Fruit fly (Drosophila melanogaster) whole organism, pupa: Measurements from ENCODE around the gene CheA7a.

Experiments
- CG10348 ChIP-seq: fragments of 200-800 bp; sonication (Bioruptor generic); IDR thresholded peaks from 2 replicates; pipeline ENCODE4 v1.3.6; 2022; ENCODE audit warnings: missing biosample characterization, missing genetic modification characterization
- CG12605 ChIP-seq: fragments of 200-800 bp; sonication (Bioruptor generic); IDR thresholded peaks from 2 replicates; pipeline ENCODE4 v1.3.6; 2022; ENCODE audit warnings: missing biosample characterization, missing genetic modification characterization
- CG13204 ChIP-seq: fragments of 200-800 bp; sonication (Bioruptor generic); optimal IDR thresholded peaks from 2 replicates; lab custom pipeline; 2018; ENCODE audit warnings: missing biosample characterization, mild to moderate bottlenecking, missing genetic modification characterization, moderate library complexity
- CG14655 ChIP-seq: fragments of 200-800 bp; sonication (Bioruptor generic); optimal IDR thresholded peaks from 3 replicates; lab custom pipeline; 2017; ENCODE audit warnings: mild to moderate bottlenecking, missing biosample characterization, missing genetic modification reagents, missing genetic modification characterization
- CG15710 ChIP-seq: fragments of 200-800 bp; sonication (Bioruptor generic); optimal IDR thresholded peaks from 2 replicates; lab custom pipeline; 2018; ENCODE audit warnings: missing biosample characterization, mild to moderate bottlenecking, missing genetic modification characterization, moderate library complexity
- CG17806 ChIP-seq: fragments of 200-800 bp; sonication (Bioruptor generic); optimal IDR thresholded peaks from 2 replicates; lab custom pipeline; 2018; ENCODE audit warnings: missing biosample characterization, mild to moderate bottlenecking, missing genetic modification characterization, moderate library complexity
- CG32121 ChIP-seq: fragments of 200-800 bp; sonication (Bioruptor generic); IDR thresholded peaks from 2 replicates; pipeline ENCODE4 v1.3.6; 2022; ENCODE audit warnings: missing biosample characterization, missing genetic modification characterization
- CG34367 ChIP-seq: fragments of 200-800 bp; sonication (Bioruptor generic); optimal IDR thresholded peaks from 2 replicates; lab custom pipeline; 2018; ENCODE audit warnings: missing biosample characterization, mild to moderate bottlenecking, missing genetic modification characterization
- CG4496 ChIP-seq: fragments of 200-800 bp; sonication (Bioruptor generic); IDR thresholded peaks from 3 replicates; pipeline ENCODE4 v1.3.6; 2022; ENCODE audit warnings: missing biosample characterization, missing genetic modification characterization
- CG8159 ChIP-seq: fragments of 200-800 bp; sonication (Bioruptor generic); optimal IDR thresholded peaks from 3 replicates; lab custom pipeline; 2018; ENCODE audit warnings: missing biosample characterization, mild to moderate bottlenecking, missing genetic modification characterization, moderate library complexity
- CG8301 ChIP-seq: fragments of 200-800 bp; sonication (Bioruptor generic); optimal IDR thresholded peaks from 2 replicates; lab custom pipeline; 2018; ENCODE audit warnings: missing biosample characterization, mild to moderate bottlenecking, missing genetic modification characterization
- CG9948 ChIP-seq: fragments of 200-800 bp; sonication (Bioruptor generic); optimal IDR thresholded peaks from 2 replicates; lab custom pipeline; 2018; ENCODE audit warnings: missing biosample characterization, mild to moderate bottlenecking, missing genetic modification characterization, moderate library complexity
- D1 ChIP-seq: fragments of 200-800 bp; sonication (Bioruptor generic); optimal IDR thresholded peaks from 2 replicates; lab custom pipeline; 2018; ENCODE audit warnings: missing biosample characterization, mild to moderate bottlenecking, missing genetic modification characterization, moderate library complexity
- EcR ChIP-seq: fragments of 200-800 bp; sonication (Bioruptor generic); optimal IDR thresholded peaks from 3 replicates; lab custom pipeline; 2019; ENCODE audit warnings: missing biosample characterization, missing genetic modification characterization, mild to moderate bottlenecking, moderate library complexity, missing genetic modification reagents
- Ets98B ChIP-seq: fragments of 200-800 bp; sonication (Bioruptor generic); IDR thresholded peaks from 2 replicates; pipeline ENCODE4 v1.3.6; 2022; ENCODE audit warnings: missing biosample characterization, missing genetic modification characterization
- Pif1A ChIP-seq: fragments of 200-800 bp; sonication (Bioruptor generic); optimal IDR thresholded peaks from 3 replicates; lab custom pipeline; 2016; ENCODE audit warnings: missing biosample characterization, missing genetic modification characterization
- Pif1B ChIP-seq: fragments of 200-800 bp; sonication (Bioruptor generic); optimal IDR thresholded peaks from 3 replicates; lab custom pipeline; 2016; ENCODE audit warnings: missing biosample characterization, missing genetic modification characterization
- Snoo ChIP-seq: fragments of 200-800 bp; sonication (Bioruptor generic); optimal IDR thresholded peaks from 3 replicates; lab custom pipeline; 2017; ENCODE audit warnings: missing biosample characterization, mild to moderate bottlenecking, missing genetic modification characterization, inconsistent platforms
- fd96Ca ChIP-seq: fragments of 200-800 bp; sonication (Bioruptor generic); IDR thresholded peaks from 3 replicates; pipeline ENCODE4 v1.3.6; 2022; ENCODE audit warnings: missing biosample characterization, missing genetic modification characterization
- gl ChIP-seq: fragments of 200-800 bp; sonication (Bioruptor generic); optimal IDR thresholded peaks from 2 replicates; lab custom pipeline; 2018; ENCODE audit warnings: missing biosample characterization, mild to moderate bottlenecking, missing genetic modification characterization
- rn ChIP-seq: fragments of 200-800 bp; sonication (Bioruptor generic); IDR thresholded peaks from 2 replicates; pipeline ENCODE4 v1.3.6; 2022; ENCODE audit warnings: missing biosample characterization, missing genetic modification characterization

Gene CheA7a

DNA sequence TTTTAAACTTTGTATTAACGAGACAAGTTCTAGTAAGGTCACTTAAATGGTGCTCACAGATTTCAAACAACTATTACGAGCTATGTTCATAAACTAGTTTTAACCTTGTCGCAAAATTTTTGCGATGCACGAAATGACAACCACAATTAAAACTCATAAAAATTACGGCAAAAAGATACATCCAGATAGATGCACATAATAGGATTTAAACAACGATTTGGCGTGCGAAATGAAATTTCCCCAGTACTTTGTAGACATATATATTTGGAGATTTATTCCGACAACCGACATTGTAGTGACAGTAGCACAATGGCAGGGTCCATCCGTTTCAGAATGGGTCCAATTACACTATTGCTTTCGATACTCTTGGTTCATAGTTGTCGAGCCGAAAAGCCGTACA is at the start of gene CheA7a:
Gene CheA7a, plus strand, starts transcription at position 301 of the 400 bp plus-strand sequence.
- TF ChIP-seq EcR: no peak
- TF ChIP-seq CG34367: no peak
- TF ChIP-seq, all 21 proteins: peak for 0

dm6 chrX:7328746-7329145 is 49.2 kb upstream of the CheA7a start, which contains the start of gene Acsf3:
TSS of gene Acsf3 (plus strand) at chrX:7329046.
- TF ChIP-seq CG17806 (tag; lab: Kevin White, UChicago) (no peak), CG34367 (no peak), fd96Ca (GFP tag; lab: Robert Waterston, UW) (no peak), Pif1B (GFP tag; lab: Kevin White, UChicago) (no peak), CG14655 (GFP tag; lab: Kevin White, UChicago) (no peak), CG32121 (GFP tag; lab: Robert Waterston, UW) (no peak), CG4496 (GFP tag; lab: Robert Waterston, UW) (no peak)

DNA sequence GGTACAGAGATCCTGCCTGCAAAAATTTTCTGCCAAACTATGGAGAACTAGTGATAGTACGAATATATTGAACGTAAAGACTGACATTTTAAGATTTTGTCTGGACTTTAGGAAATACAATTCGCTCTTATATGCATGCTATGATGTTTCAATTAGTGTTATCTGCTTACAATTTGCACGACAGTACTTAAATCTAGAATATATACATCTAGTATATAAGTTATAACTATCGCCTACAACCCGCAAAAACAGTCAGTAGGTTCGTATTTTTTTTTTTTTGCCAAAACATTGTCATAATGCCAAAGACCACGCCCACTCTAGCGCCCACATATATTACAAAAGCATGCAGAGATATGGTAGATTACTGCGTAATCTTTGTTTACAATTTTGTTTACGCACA is 45.8 kb upstream of the CheA7a start, which contains the start of gene CG42780:
Gene CG42780, minus strand, starts transcription at position 101 of the 400 bp plus-strand sequence.
- TF ChIP-seq CG8159 (tag; lab: Kevin White, UChicago) (no peak), CG8301 (tag; lab: Kevin White, UChicago) (no peak), CG12605 (GFP tag; lab: Robert Waterston, UW) (no peak), EcR (no peak), D1 (tag; lab: Kevin White, UChicago) (no peak), CG32121 (GFP tag; lab: Robert Waterston, UW) (no peak)

- TF ChIP-seq Ets98B (GFP tag; lab: Robert Waterston, UW): no peak
- no peak for TF ChIP-seq fd96Ca (GFP tag; lab: Robert Waterston, UW)
- TF ChIP-seq CG8159 (tag; lab: Kevin White, UChicago): no peak
- TF ChIP-seq CG13204: no peak
- TF ChIP-seq CG15710: no peak
- no peak for TF ChIP-seq CG32121 (GFP tag; lab: Robert Waterston, UW)
- no peak for TF ChIP-seq Pif1B (GFP tag; lab: Kevin White, UChicago)
- TF ChIP-seq rn (GFP tag; lab: Robert Waterston, UW): no peak
- no peak for TF ChIP-seq gl
- TF ChIP-seq CG14655 (GFP tag; lab: Kevin White, UChicago): peak; percentile 35
- no peak for TF ChIP-seq D1 (tag; lab: Kevin White, UChicago)
- TF ChIP-seq CG17806 (tag; lab: Kevin White, UChicago): peak; percentile 6
- peak; percentile 29; the same call in 1 of the 3 replicates for TF ChIP-seq CG4496 (GFP tag; lab: Robert Waterston, UW)
- no peak for TF ChIP-seq CG10348 (GFP tag; lab: Robert Waterston, UW)
- TF ChIP-seq CG12605 (GFP tag; lab: Robert Waterston, UW): no peak
- peak; percentile 1 for TF ChIP-seq CG8301 (tag; lab: Kevin White, UChicago)
- TF ChIP-seq CG9948 (tag; lab: Kevin White, UChicago): no peak
- TF ChIP-seq EcR: no peak
- no peak for TF ChIP-seq CG34367
- no peak for TF ChIP-seq Pif1A (GFP tag; lab: Kevin White, UChicago)
- TF ChIP-seq Snoo (tag; lab: Kevin White, UChicago): no peak
Measured at dm6 chrX:7332493-7332892, 45.4 kb upstream of the CheA7a start.

- TF ChIP-seq CG32121 (GFP tag; lab: Robert Waterston, UW) (no peak), CG13204 (no peak), Pif1B (GFP tag; lab: Kevin White, UChicago) (no peak), gl (no peak), CG8301 (tag; lab: Kevin White, UChicago) (no peak)
Measured at dm6 chrX:7333298-7333743, 44.6 kb upstream of the CheA7a start.

dm6 chrX:7333858-7334800 is 43.8 kb upstream of the CheA7a start:
- TF ChIP-seq CG12605 (GFP tag; lab: Robert Waterston, UW): no peak
- peak; percentile 53; the same call in 1 of the 3 replicates for TF ChIP-seq CG4496 (GFP tag; lab: Robert Waterston, UW)
- TF ChIP-seq CG14655 (GFP tag; lab: Kevin White, UChicago): peak; percentile 85
- TF ChIP-seq Snoo (tag; lab: Kevin White, UChicago): peak; percentile 32
- no peak for TF ChIP-seq Ets98B (GFP tag; lab: Robert Waterston, UW)
- TF ChIP-seq CG17806 (tag; lab: Kevin White, UChicago): peak; percentile 86
- peak; percentile 77 for TF ChIP-seq Pif1A (GFP tag; lab: Kevin White, UChicago)
- TF ChIP-seq CG15710: peak; percentile 85
- TF ChIP-seq CG32121 (GFP tag; lab: Robert Waterston, UW): no peak
- peak; percentile 38; the same call in 1 of the 2 replicates for TF ChIP-seq rn (GFP tag; lab: Robert Waterston, UW)
- peak; percentile 11 for TF ChIP-seq EcR
- TF ChIP-seq D1 (tag; lab: Kevin White, UChicago): peak; percentile 77
- TF ChIP-seq CG8159 (tag; lab: Kevin White, UChicago): peak; percentile 88
- TF ChIP-seq CG9948 (tag; lab: Kevin White, UChicago): peak; percentile 83
- peak; percentile 67 for TF ChIP-seq CG8301 (tag; lab: Kevin White, UChicago)
- 0 out of 3 replicates have a peak, but pooled peaks have one; percentile 20 for TF ChIP-seq fd96Ca (GFP tag; lab: Robert Waterston, UW)
- peak; percentile 69 for TF ChIP-seq CG34367
- TF ChIP-seq gl: peak; percentile 44
- TF ChIP-seq CG13204: no peak
- TF ChIP-seq Pif1B (GFP tag; lab: Kevin White, UChicago): peak; percentile 76
